Fruit fly (Drosophila melanogaster) whole organism, prepupa: ENCODE results near the gene Vm32E.
A peak's percentile ranks its signal among the peaks of the same experiment; 100 is the strongest.

Experiments
- CG10631 ChIP-seq: fragments of 200-800 bp; sonication (Bioruptor generic); optimal IDR thresholded peaks from 2 replicates; lab custom pipeline; 2016; ENCODE audit warnings: missing biosample characterization, missing genetic modification characterization
- CG3919 ChIP-seq: fragments of 200-800 bp; sonication (Bioruptor generic); optimal IDR thresholded peaks from 3 replicates; lab custom pipeline; 2016; ENCODE audit warnings: missing biosample characterization, missing genetic modification characterization
- CG4318 ChIP-seq: fragments of 200-800 bp; sonication (Bioruptor generic); optimal IDR thresholded peaks from 3 replicates; lab custom pipeline; 2017; ENCODE audit warnings: missing biosample characterization, mild to moderate bottlenecking, missing genetic modification characterization
- CG6276 ChIP-seq: fragments of 200-800 bp; sonication (Bioruptor generic); optimal IDR thresholded peaks from 2 replicates; lab custom pipeline; 2017; ENCODE audit warnings: missing biosample characterization, mild to moderate bottlenecking, missing genetic modification characterization
- CG6792 ChIP-seq: fragments of 200-800 bp; sonication (Bioruptor generic); optimal IDR thresholded peaks from 3 replicates; lab custom pipeline; 2016; ENCODE audit warnings: missing biosample characterization, missing genetic modification characterization
- CG7368 ChIP-seq: fragments of 200-800 bp; sonication (Bioruptor generic); optimal IDR thresholded peaks from 3 replicates; lab custom pipeline; 2016; ENCODE audit warnings: missing biosample characterization, missing genetic modification characterization
- CG8632 ChIP-seq: fragments of 200-800 bp; sonication (Bioruptor generic); optimal IDR thresholded peaks from 3 replicates; lab custom pipeline; 2016; ENCODE audit warnings: missing biosample characterization, missing genetic modification characterization
- Eip78C ChIP-seq: fragments of 200-800 bp; sonication (Bioruptor generic); peaks from one replicate; lab custom pipeline; 2016; ENCODE audit warnings: missing biosample characterization, missing genetic modification characterization
- OdsH ChIP-seq: fragments of 200-800 bp; sonication (Bioruptor generic); optimal IDR thresholded peaks from 3 replicates; lab custom pipeline; 2016; ENCODE audit warnings: missing biosample characterization, missing genetic modification characterization
- dsx ChIP-seq: fragments of 200-800 bp; optimal IDR thresholded peaks from 3 replicates; lab custom pipeline; 2019; ENCODE audit warnings: missing biosample characterization, mild to moderate bottlenecking, missing genetic modification characterization, moderate library complexity; ENCODE audit not compliant: poor library complexity, severe bottlenecking
- esn ChIP-seq: fragments of 200-800 bp; sonication (Bioruptor generic); optimal IDR thresholded peaks from 2 replicates; lab custom pipeline; 2016; ENCODE audit warnings: missing biosample characterization, mild to moderate bottlenecking, missing genetic modification characterization, moderate library complexity
- lz ChIP-seq: fragments of 200-800 bp; sonication (Bioruptor generic); optimal IDR thresholded peaks from 3 replicates; lab custom pipeline; 2016; ENCODE audit warnings: missing biosample characterization, missing genetic modification characterization
- net ChIP-seq: fragments of 200-800 bp; sonication (Bioruptor generic); optimal IDR thresholded peaks from 3 replicates; lab custom pipeline; 2016; ENCODE audit warnings: missing biosample characterization, missing genetic modification characterization
- topi ChIP-seq: fragments of 200-800 bp; sonication (Bioruptor generic); optimal IDR thresholded peaks from 3 replicates; lab custom pipeline; 2016; ENCODE audit warnings: missing biosample characterization, missing genetic modification characterization

dm6 chr2L:11199068-11199467 lies 27.6 kb upstream of the Vm32E start:
- TF ChIP-seq Eip78C (GFP tag; lab: Kevin White, UChicago) (peak; percentile 24), CG10631 (GFP tag; lab: Kevin White, UChicago) (no peak), CG6792 (GFP tag; lab: Kevin White, UChicago) (no peak), CG8632 (GFP tag; lab: Kevin White, UChicago) (no peak), CG3919 (GFP tag; lab: Kevin White, UChicago) (no peak), dsx (no peak), lz (GFP tag; lab: Kevin White, UChicago) (no peak), CG7368 (GFP tag; lab: Kevin White, UChicago) (no peak), OdsH (GFP tag; lab: Kevin White, UChicago) (no peak), CG6276 (GFP tag; lab: Kevin White, UChicago) (no peak), net (GFP tag; lab: Kevin White, UChicago) (no peak), esn (GFP tag; lab: Kevin White, UChicago) (no peak), CG4318 (GFP tag; lab: Kevin White, UChicago) (no peak), topi (GFP tag; lab: Kevin White, UChicago) (no peak)
